Fruit fly (Drosophila melanogaster): Measurements from ENCODE around the gene CG15239.
A peak's percentile ranks its signal among the peaks of the same experiment; 100 is the strongest.

The CG15239 gene

DNA sequence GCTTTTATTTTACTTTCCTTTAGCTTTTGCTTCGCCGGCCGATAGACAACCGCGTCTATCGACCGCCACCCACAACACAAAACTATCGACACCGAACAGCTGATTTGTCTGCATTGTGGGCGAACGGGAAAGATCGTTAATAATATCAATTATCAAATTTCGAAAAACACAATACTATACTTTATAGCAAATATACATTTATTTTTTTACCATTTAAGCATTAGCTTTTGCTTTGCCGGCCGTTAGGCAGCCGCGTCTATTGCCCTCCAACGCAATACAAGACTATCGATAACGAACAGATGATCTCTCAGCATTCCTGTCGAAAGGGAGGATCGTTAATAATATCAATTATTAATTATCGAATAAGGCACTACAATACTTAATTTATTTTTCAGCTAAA is 52.2 kb downstream of the CG15239 start, which contains the start of the genes CG2938 and Glos (continued):
- TF ChIP-seq CG33557 (GFP tag; optimal IDR thresholded peaks at IDR 0.05): no peak
- TF ChIP-seq CG9215 (GFP tag; IDR thresholded peaks at IDR 0.05): no peak
- no peak for TF ChIP-seq trh (GFP tag; optimal IDR thresholded peaks at IDR 0.05)
- TF ChIP-seq Meics (GFP tag; optimal IDR thresholded peaks at IDR 0.05): no peak
- TF ChIP-seq ERR (GFP tag; optimal IDR thresholded peaks at IDR 0.05): no peak
- no peak for TF ChIP-seq Myb (GFP tag; optimal IDR thresholded peaks at IDR 0.05)
- TF ChIP-seq dmrt99B (tag; optimal IDR thresholded peaks at IDR 0.05): no peak
- no peak for TF ChIP-seq CG10209 (GFP tag; optimal IDR thresholded peaks at IDR 0.05)
- TF ChIP-seq MBD-R2 (GFP tag; IDR thresholded peaks at IDR 0.05): peak; percentile 77
- TF ChIP-seq dpn (GFP tag; optimal IDR thresholded peaks at IDR 0.05): no peak
- TF ChIP-seq tna (GFP tag; IDR thresholded peaks at IDR 0.05; ENCODE audit: partially characterized antibody): peak; percentile 57; the same call in 1 of the 2 replicates
- TF ChIP-seq bsh (GFP tag; optimal IDR thresholded peaks at IDR 0.05): no peak
- TF ChIP-seq CG8290 (GFP tag; optimal IDR thresholded peaks at IDR 0.05): no peak
- TF ChIP-seq CG8290 (tag; optimal IDR thresholded peaks at IDR 0.05): no peak
- peak; percentile 84 for TF ChIP-seq CG2116 (GFP tag; optimal IDR thresholded peaks at IDR 0.05)
- TF ChIP-seq Doc3 (GFP tag; IDR thresholded peaks at IDR 0.05; ENCODE audit: partially characterized antibody): peak; percentile 69; the same call in 1 of the 3 replicates
- TF ChIP-seq CG4328 (GFP tag; optimal IDR thresholded peaks at IDR 0.05): no peak
- TF ChIP-seq Mes4 (GFP tag; optimal IDR thresholded peaks at IDR 0.05): no peak
- peak; percentile 62 for TF ChIP-seq Bgb (GFP tag; IDR thresholded peaks at IDR 0.05; ENCODE audit: partially characterized antibody)
- TF ChIP-seq CG14965 (GFP tag; optimal IDR thresholded peaks at IDR 0.05; ENCODE audit: borderline replicate concordance): no peak
- no peak for TF ChIP-seq slou (GFP tag; optimal IDR thresholded peaks at IDR 0.05)
- no peak for TF ChIP-seq CHES-1-like (GFP tag; optimal IDR thresholded peaks at IDR 0.05)
- TF ChIP-seq Kr (GFP tag; optimal IDR thresholded peaks at IDR 0.05): no peak
- TF ChIP-seq zf30C (GFP tag; optimal IDR thresholded peaks at IDR 0.05): no peak
- TF ChIP-seq Opbp (GFP tag; IDR thresholded peaks at IDR 0.05; ENCODE audit: partially characterized antibody): peak; percentile 74; the same call in 2 of the 3 replicates
- TF ChIP-seq fd96Cb (tag; optimal IDR thresholded peaks at IDR 0.05): no peak
- TF ChIP-seq H15 (GFP tag; IDR thresholded peaks at IDR 0.05): no peak
- TF ChIP-seq Med (GFP tag): peak; percentile 50
- no peak for TF ChIP-seq CG12071 (GFP tag; optimal IDR thresholded peaks at IDR 0.05)
- TF ChIP-seq Jarid2 (GFP tag; optimal IDR thresholded peaks at IDR 0.05): no peak
- TF ChIP-seq zen2 (GFP tag; IDR thresholded peaks at IDR 0.05; ENCODE audit: partially characterized antibody): peak; percentile 59; the same call in 2 of the 3 replicates
- TF ChIP-seq Xbp1 (GFP tag; optimal IDR thresholded peaks at IDR 0.05): no peak
- peak; percentile 61; the same call in 1 of the 2 replicates for TF ChIP-seq amos (GFP tag; IDR thresholded peaks at IDR 0.05; ENCODE audit: partially characterized antibody)
- TF ChIP-seq CG14050 (GFP tag; IDR thresholded peaks at IDR 0.05): no peak
- no peak for TF ChIP-seq twi (tag; optimal IDR thresholded peaks at IDR 0.05)
- no peak for TF ChIP-seq Oaz (GFP tag; IDR thresholded peaks at IDR 0.05)
- TF ChIP-seq Taf1 (GFP tag; IDR thresholded peaks at IDR 0.05): no peak
- no peak for TF ChIP-seq mirr (GFP tag; optimal IDR thresholded peaks at IDR 0.05)
- peak; percentile 28 for TF ChIP-seq stwl (tag; optimal IDR thresholded peaks at IDR 0.05)
- TF ChIP-seq corto (GFP tag; optimal IDR thresholded peaks at IDR 0.05): no peak
- peak; percentile 9 for TF ChIP-seq CG2712 (tag; optimal IDR thresholded peaks at IDR 0.05)
- TF ChIP-seq CG9797 (GFP tag; optimal IDR thresholded peaks at IDR 0.05): peak; percentile 2
- peak; percentile 80 for TF ChIP-seq Scr (GFP tag; IDR thresholded peaks at IDR 0.05; ENCODE audit: partially characterized antibody)
- no peak for TF ChIP-seq CG9932 (GFP tag; IDR thresholded peaks at IDR 0.05)
- TF ChIP-seq HmgD (GFP tag; optimal IDR thresholded peaks at IDR 0.05): no peak
- TF ChIP-seq B-H1 (GFP tag; IDR thresholded peaks at IDR 0.05): no peak
- TF ChIP-seq CG15011 (GFP tag; optimal IDR thresholded peaks at IDR 0.05): no peak
- no peak for TF ChIP-seq CG8765 (GFP tag; IDR thresholded peaks at IDR 0.05)
